Worm (Caenorhabditis elegans) whole organism, midembryonic: ENCODE measurements around the gene slo-2.

Experiments
- T22C8.4 ChIP-seq: fragments of 200-800 bp; sonication (Bioruptor generic); IDR thresholded peaks from 2 replicates; pipeline ENCODE4 v1.3.6; 2022; ENCODE audit warnings: missing genetic modification characterization, missing compliant biosample characterization
- cog-1 ChIP-seq: sonication (generic microtip); optimal IDR thresholded peaks from 2 replicates; lab custom pipeline; 2016; ENCODE audit warnings: missing genetic modification characterization, missing compliant biosample characterization
- tab-1 ChIP-seq: fragments of 200-800 bp; sonication (Bioruptor generic); IDR thresholded peaks from 2 replicates; pipeline ENCODE4 v1.3.6; 2022; ENCODE audit warnings: missing genetic modification characterization, missing compliant biosample characterization
- ztf-23 ChIP-seq: fragments of 200-800 bp; sonication (Bioruptor generic); IDR thresholded peaks from 2 replicates; pipeline ENCODE4 v1.3.6; 2022; ENCODE audit warnings: missing genetic modification reagents, missing genetic modification characterization, missing compliant biosample characterization

ce11 chrX:11379135-11379781, 26.5 kb downstream of the slo-2 start:
- TF ChIP-seq cog-1 (tag; lab: Kevin White, UChicago) (peak; percentile 9), tab-1 (no peak), T22C8.4 (GFP tag; lab: Robert Waterston, UW) (no peak), ztf-23 (GFP tag; lab: Robert Waterston, UW) (no peak)
